Worm (Caenorhabditis elegans) whole organism, L2 larva: ENCODE measurements around the gene sumv-1.
A peak's percentile ranks its signal among the peaks of the same experiment; 100 is the strongest.

Source experiments
- C34F6.9 ChIP-seq: fragments of 150-350 bp; optimal IDR thresholded peaks from 2 replicates; lab custom pipeline; 2014; ENCODE audit warnings: missing biosample characterization, missing genetic modification characterization
- F13H6.1 ChIP-seq: sonication (generic microtip); optimal IDR thresholded peaks from 2 replicates; lab custom pipeline; 2016; ENCODE audit warnings: missing genetic modification characterization, missing compliant biosample characterization
- R02D3.7 ChIP-seq: fragments of 150-350 bp; optimal IDR thresholded peaks from 2 replicates; lab custom pipeline; 2014; ENCODE audit warnings: missing biosample characterization, missing genetic modification characterization
- Y55F3AM.14 ChIP-seq: fragments of 200-800 bp; sonication (Bioruptor generic); optimal IDR thresholded peaks from 2 replicates; lab custom pipeline; 2018; ENCODE audit warnings: mild to moderate bottlenecking, missing genetic modification characterization, missing compliant biosample characterization
- ZK546.5 ChIP-seq: sonication (generic microtip); optimal IDR thresholded peaks from 2 replicates; lab custom pipeline; 2017; ENCODE audit warnings: missing biosample characterization, missing genetic modification characterization
- alr-1 ChIP-seq: fragments of 150-350 bp; optimal IDR thresholded peaks from 2 replicates; lab custom pipeline; 2014; ENCODE audit warnings: missing biosample characterization, missing genetic modification characterization
- aly-2 ChIP-seq: fragments of 150-350 bp; optimal IDR thresholded peaks from 2 replicates; lab custom pipeline; 2014; ENCODE audit warnings: missing biosample characterization, missing genetic modification characterization
- ceh-16 ChIP-seq: fragments of 150-350 bp; optimal IDR thresholded peaks from 2 replicates; lab custom pipeline; 2014; ENCODE audit warnings: missing biosample characterization, missing genetic modification characterization
- ceh-82 ChIP-seq: fragments of 150-350 bp; optimal IDR thresholded peaks from 2 replicates; lab custom pipeline; 2014; ENCODE audit warnings: missing biosample characterization, missing genetic modification characterization
- crh-2 ChIP-seq: sonication (generic microtip); optimal IDR thresholded peaks from 2 replicates; lab custom pipeline; 2017; ENCODE audit warnings: missing biosample characterization, missing genetic modification characterization
- dmd-4 ChIP-seq: sonication (generic microtip); optimal IDR thresholded peaks from 2 replicates; lab custom pipeline; 2017; ENCODE audit warnings: missing biosample characterization, missing genetic modification characterization
- fos-1 ChIP-seq: fragments of 150-350 bp; optimal IDR thresholded peaks from 2 replicates; lab custom pipeline; 2014; ENCODE audit warnings: missing biosample characterization, missing genetic modification characterization
- gmeb-1 ChIP-seq: fragments of 150-350 bp; optimal IDR thresholded peaks from 2 replicates; lab custom pipeline; 2014; ENCODE audit warnings: missing biosample characterization, missing genetic modification characterization
- lin-13 ChIP-seq: fragments of 150-350 bp; optimal IDR thresholded peaks from 2 replicates; lab custom pipeline; 2014; ENCODE audit warnings: missing biosample characterization, missing genetic modification reagents, missing genetic modification characterization
- lin-39 ChIP-seq: fragments of 150-350 bp; optimal IDR thresholded peaks from 2 replicates; lab custom pipeline; 2014; ENCODE audit warnings: missing biosample characterization, missing genetic modification reagents, missing genetic modification characterization
- lsy-2 ChIP-seq, 2 experiments: fragments of 150-350 bp in 1 of 2; sonication (generic microtip) in 1 of 2; optimal IDR thresholded peaks; 2 replicates each; lab custom pipeline; 2014 to 2017; ENCODE audit warnings: missing biosample characterization in 2 of 2, missing genetic modification characterization in 2 of 2
- mab-5 ChIP-seq: fragments of 150-350 bp; optimal IDR thresholded peaks from 2 replicates; lab custom pipeline; 2014; ENCODE audit warnings: missing biosample characterization, missing genetic modification characterization
- mbf-1 ChIP-seq: sonication (generic microtip); optimal IDR thresholded peaks from 2 replicates; lab custom pipeline; 2017; ENCODE audit warnings: missing biosample characterization, missing genetic modification characterization
- nhr-10 ChIP-seq: sonication (generic microtip); optimal IDR thresholded peaks from 2 replicates; lab custom pipeline; 2017; ENCODE audit warnings: missing biosample characterization, missing genetic modification characterization
- nhr-11 ChIP-seq: fragments of 150-350 bp; optimal IDR thresholded peaks from 2 replicates; lab custom pipeline; 2014; ENCODE audit warnings: missing biosample characterization, missing genetic modification characterization
- nhr-12 ChIP-seq: fragments of 150-350 bp; optimal IDR thresholded peaks from 2 replicates; lab custom pipeline; 2014; ENCODE audit warnings: missing biosample characterization, missing genetic modification characterization
- nhr-129 ChIP-seq: fragments of 150-350 bp; optimal IDR thresholded peaks from 2 replicates; lab custom pipeline; 2014; ENCODE audit warnings: missing biosample characterization, missing genetic modification characterization
- nhr-21 ChIP-seq: fragments of 150-350 bp; optimal IDR thresholded peaks from 2 replicates; lab custom pipeline; 2014; ENCODE audit warnings: missing biosample characterization, missing genetic modification characterization
- nhr-23 ChIP-seq: fragments of 150-350 bp; optimal IDR thresholded peaks from 2 replicates; lab custom pipeline; 2014; ENCODE audit warnings: missing biosample characterization, missing genetic modification reagents, missing genetic modification characterization
- nhr-237 ChIP-seq: fragments of 150-350 bp; optimal IDR thresholded peaks from 2 replicates; lab custom pipeline; 2014; ENCODE audit warnings: missing biosample characterization, missing genetic modification characterization
- nhr-25 ChIP-seq: fragments of 150-350 bp; sonication (generic microtip); optimal IDR thresholded peaks from 3 replicates; lab custom pipeline; 2014; ENCODE audit warnings: missing biosample characterization, missing genetic modification characterization
- nhr-6 ChIP-seq: fragments of 150-350 bp; optimal IDR thresholded peaks from 2 replicates; lab custom pipeline; 2014; ENCODE audit warnings: missing biosample characterization, missing genetic modification characterization
- nhr-77 ChIP-seq: fragments of 150-350 bp; optimal IDR thresholded peaks from 2 replicates; lab custom pipeline; 2014; ENCODE audit warnings: missing biosample characterization, missing genetic modification characterization
- peb-1 ChIP-seq: fragments of 150-350 bp; optimal IDR thresholded peaks from 2 replicates; lab custom pipeline; 2014; ENCODE audit warnings: missing biosample characterization, missing genetic modification characterization
- sem-4 ChIP-seq: fragments of 150-350 bp; optimal IDR thresholded peaks from 2 replicates; lab custom pipeline; 2014; ENCODE audit warnings: missing biosample characterization, missing genetic modification reagents, missing genetic modification characterization
- skn-1 ChIP-seq: sonication (generic microtip); optimal IDR thresholded peaks from 2 replicates; lab custom pipeline; 2017; ENCODE audit warnings: missing biosample characterization, missing genetic modification characterization
- sma-3 ChIP-seq: sonication (generic microtip); optimal IDR thresholded peaks from 2 replicates; lab custom pipeline; 2016; ENCODE audit warnings: missing genetic modification reagents, missing genetic modification characterization, missing compliant biosample characterization
- sma-9 ChIP-seq, 2 experiments: fragments of 150-350 bp in 1 of 2; sonication (generic microtip) in 1 of 2; optimal IDR thresholded peaks; 2 replicates each; lab custom pipeline; 2014 to 2016; ENCODE audit warnings: missing genetic modification characterization in 2 of 2, mild to moderate bottlenecking in 1 of 2, missing biosample characterization in 1 of 2, missing compliant biosample characterization in 1 of 2, missing genetic modification reagents in 1 of 2, moderate library complexity in 1 of 2
- snpc-4 ChIP-seq: fragments of 150-350 bp; optimal IDR thresholded peaks from 2 replicates; lab custom pipeline; 2014; ENCODE audit warnings: missing biosample characterization, missing genetic modification characterization
- unc-55 ChIP-seq: fragments of 150-350 bp; sonication (generic microtip); optimal IDR thresholded peaks from 3 replicates; lab custom pipeline; 2014; ENCODE audit warnings: missing biosample characterization, missing genetic modification reagents, missing genetic modification characterization
- unc-62 ChIP-seq: fragments of 150-350 bp; optimal IDR thresholded peaks from 2 replicates; lab custom pipeline; 2014; ENCODE audit warnings: missing biosample characterization, missing genetic modification reagents, missing genetic modification characterization
- ztf-11 ChIP-seq: sonication (generic microtip); optimal IDR thresholded peaks from 2 replicates; lab custom pipeline; 2017; ENCODE audit warnings: missing biosample characterization, missing genetic modification characterization
- ztf-4 ChIP-seq: fragments of 150-350 bp; optimal IDR thresholded peaks from 2 replicates; lab custom pipeline; 2014; ENCODE audit warnings: missing biosample characterization, missing genetic modification characterization

Gene sumv-1

ce11 chrIII:5254108-5254507, at the start of gene sumv-1, which contains the start of gene gop-1:
Gene sumv-1, minus strand, starts transcription at chrIII:5254187.
Gene gop-1, plus strand, starts transcription at chrIII:5254438.
- TF ChIP-seq snpc-4 (no peak), sem-4 (tag; lab: Kevin White, UChicago) (no peak), crh-2 (no peak), unc-62 (GFP tag; lab: Kevin White, UChicago) (no peak), alr-1 (tag; lab: Kevin White, UChicago) (no peak), nhr-12 (tag; lab: Kevin White, UChicago) (no peak), nhr-129 (tag; lab: Kevin White, UChicago) (no peak), mab-5 (no peak), nhr-11 (tag; lab: Kevin White, UChicago) (no peak), peb-1 (tag; lab: Kevin White, UChicago) (no peak), nhr-77 (tag; lab: Kevin White, UChicago) (no peak), mbf-1 (no peak), nhr-237 (no peak), ztf-11 (tag; lab: Kevin White, UChicago) (no peak), dmd-4 (tag; lab: Kevin White, UChicago) (no peak), nhr-23 (tag; lab: Kevin White, UChicago) (no peak), nhr-21 (tag; lab: Kevin White, UChicago) (no peak)

ce11 chrIII:5301786-5302268, 47.8 kb upstream of the sumv-1 start, which contains the start of the genes T15B12.2 and F52C9.5:
Gene T15B12.2, minus strand, starts transcription at chrIII:5301886.
Gene F52C9.5, plus strand, starts transcription at chrIII:5302218.
- TF ChIP-seq nhr-11 (tag; lab: Kevin White, UChicago), result no peak
- TF ChIP-seq nhr-237, result no peak
- no peak for TF ChIP-seq peb-1 (tag; lab: Kevin White, UChicago)
- TF ChIP-seq crh-2, result no peak
- no peak for TF ChIP-seq R02D3.7 (tag; lab: Kevin White, UChicago)
- no peak for TF ChIP-seq aly-2 (tag; lab: Kevin White, UChicago)
- TF ChIP-seq Y55F3AM.14 (GFP tag; lab: Kevin White, UChicago), result no peak
- no peak for TF ChIP-seq ceh-82
- TF ChIP-seq unc-55 (GFP tag; lab: Kevin White, UChicago), result no peak
- TF ChIP-seq skn-1, result no peak
- TF ChIP-seq sem-4 (tag; lab: Kevin White, UChicago), result no peak
- TF ChIP-seq sma-9 (GFP tag; optimal IDR thresholded peaks at IDR 0.05; lab: Kevin White, UChicago), result no peak
- no peak for TF ChIP-seq sma-9 (tag; optimal IDR thresholded peaks at IDR 0.05; lab: Kevin White, UChicago)

- TF ChIP-seq ZK546.5 (tag; lab: Kevin White, UChicago), result no peak
- peak; percentile 50 for TF ChIP-seq unc-55 (GFP tag; lab: Kevin White, UChicago)
- peak; percentile 36 for TF ChIP-seq gmeb-1
- TF ChIP-seq ceh-16 (tag; lab: Kevin White, UChicago), result no peak
- TF ChIP-seq C34F6.9 (tag; lab: Kevin White, UChicago), result peak; percentile 58
- TF ChIP-seq nhr-129 (tag; lab: Kevin White, UChicago), result peak; percentile 78
- no peak for TF ChIP-seq ceh-82
- peak; percentile 44 to 54 for TF ChIP-seq lsy-2 (tag; optimal IDR thresholded peaks at IDR 0.05; lab: Kevin White, UChicago)
- peak; percentile 56 for TF ChIP-seq ztf-4 (tag; lab: Kevin White, UChicago)
- TF ChIP-seq nhr-6, result peak; percentile 9
- TF ChIP-seq F13H6.1, result peak; percentile 72
- TF ChIP-seq lin-13, result peak; percentile 56
- peak; percentile 67 for TF ChIP-seq Y55F3AM.14 (GFP tag; lab: Kevin White, UChicago)
- TF ChIP-seq dmd-4 (tag; lab: Kevin White, UChicago), result no peak
- TF ChIP-seq nhr-10 (tag; lab: Kevin White, UChicago), result no peak
- no peak for TF ChIP-seq skn-1
- peak; percentile 74 for TF ChIP-seq sma-9 (GFP tag; optimal IDR thresholded peaks at IDR 0.05; lab: Kevin White, UChicago)
- no peak for TF ChIP-seq sma-9 (tag; optimal IDR thresholded peaks at IDR 0.05; lab: Kevin White, UChicago)
- no peak for TF ChIP-seq nhr-25 (tag; lab: Kevin White, UChicago)
- peak; percentile 28 for TF ChIP-seq nhr-21 (tag; lab: Kevin White, UChicago)
- peak; percentile 55 for TF ChIP-seq sma-3 (GFP tag; lab: Kevin White, UChicago)
- TF ChIP-seq lin-39 (tag; lab: Kevin White, UChicago), result no peak
- TF ChIP-seq fos-1 (tag; lab: Kevin White, UChicago), result peak; percentile 26
- peak; percentile 28 for TF ChIP-seq crh-2
- peak; percentile 34 for TF ChIP-seq sem-4 (tag; lab: Kevin White, UChicago)
- peak; percentile 33 for TF ChIP-seq mab-5
- TF ChIP-seq snpc-4, result no peak
Measured at ce11 chrIII:5294867-5295266, 40.9 kb upstream of the sumv-1 start.
